Fruit fly (Drosophila melanogaster) whole organism, wandering third instar larva: ENCODE measurements around the gene CG7714.

Experiments used
- CG32264 ChIP-seq: fragments of 200-800 bp; sonication (Bioruptor generic); optimal IDR thresholded peaks from 2 replicates; lab custom pipeline; 2016; ENCODE audit warnings: missing biosample characterization, missing genetic modification characterization
- CG9705 ChIP-seq: fragments of 200-800 bp; sonication (Bioruptor generic); optimal IDR thresholded peaks from 2 replicates; lab custom pipeline; 2018; ENCODE audit warnings: missing biosample characterization, mild to moderate bottlenecking, missing genetic modification characterization
- CrebA ChIP-seq: fragments of 200-800 bp; sonication (Bioruptor generic); optimal IDR thresholded peaks from 2 replicates; lab custom pipeline; 2016; ENCODE audit warnings: missing biosample characterization, mild to moderate bottlenecking, missing genetic modification characterization, borderline replicate concordance
- Dfd ChIP-seq: fragments of >200 bp; optimal IDR thresholded peaks from 2 replicates; lab custom pipeline; 2017; ENCODE audit warnings: missing biosample characterization, missing genetic modification characterization
- Dif ChIP-seq: fragments of 200-275, 200-300 bp; sonication (Bioruptor generic); optimal IDR thresholded peaks from 2 replicates; lab custom pipeline; 2018; ENCODE audit warnings: missing biosample characterization, missing genetic modification characterization; ENCODE audit not compliant: partially characterized antibody
- GATAd ChIP-seq: sonication (Bioruptor generic); optimal IDR thresholded peaks from 2 replicates; lab custom pipeline; 2016; ENCODE audit warnings: missing biosample characterization, missing genetic modification characterization
- HLH106 ChIP-seq: fragments of 200-800 bp; optimal IDR thresholded peaks from 3 replicates; lab custom pipeline; 2019; ENCODE audit warnings: missing biosample characterization, mild to moderate bottlenecking, missing genetic modification characterization, moderate library complexity
- Hnf4 ChIP-seq: fragments of 200-800 bp; sonication (Bioruptor generic); optimal IDR thresholded peaks from 2 replicates; lab custom pipeline; 2016; ENCODE audit warnings: missing biosample characterization, mild to moderate bottlenecking, missing genetic modification characterization
- Hr78 ChIP-seq: fragments of >200 bp; optimal IDR thresholded peaks from 2 replicates; lab custom pipeline; 2017; ENCODE audit warnings: missing biosample characterization, missing genetic modification characterization
- Hr83 ChIP-seq: fragments of 200-300 bp; sonication (Bioruptor generic); optimal IDR thresholded peaks from 2 replicates; lab custom pipeline; 2016; ENCODE audit warnings: missing biosample characterization, mild to moderate bottlenecking, missing genetic modification characterization, moderate library complexity; ENCODE audit not compliant: poor library complexity, severe bottlenecking
- Jra ChIP-seq: sonication (Bioruptor generic); optimal IDR thresholded peaks from 2 replicates; lab custom pipeline; 2016; ENCODE audit warnings: missing biosample characterization, missing genetic modification characterization
- Mio ChIP-seq: sonication (Bioruptor generic); optimal IDR thresholded peaks from 2 replicates; lab custom pipeline; 2016; ENCODE audit warnings: missing biosample characterization, missing genetic modification characterization
- OdsH ChIP-seq: fragments of 200-800 bp; sonication (Bioruptor generic); optimal IDR thresholded peaks from 2 replicates; lab custom pipeline; 2016; ENCODE audit warnings: missing biosample characterization, mild to moderate bottlenecking, missing genetic modification characterization
- Rel ChIP-seq, 2 experiments: fragments of 200-800 bp; sonication (Bioruptor generic) in 1 of 2; optimal IDR thresholded peaks; 2 replicates in 1 of 2; 3 replicates in 1 of 2; lab custom pipeline; 2016 to 2019; ENCODE audit warnings: mild to moderate bottlenecking in 2 of 2, missing biosample characterization in 2 of 2, missing genetic modification characterization in 2 of 2, moderate library complexity in 1 of 2
- Sp1 ChIP-seq: fragments of 200-800 bp; sonication (Bioruptor generic); optimal IDR thresholded peaks from 3 replicates; lab custom pipeline; 2019; ENCODE audit warnings: missing biosample characterization, mild to moderate bottlenecking, missing genetic modification characterization, moderate library complexity
- Vsx2 ChIP-seq: fragments of 200-300, 225-300 bp; sonication (Bioruptor generic); optimal IDR thresholded peaks from 2 replicates; lab custom pipeline; 2018; ENCODE audit warnings: missing biosample characterization, missing genetic modification characterization; ENCODE audit not compliant: partially characterized antibody
- br ChIP-seq: fragments of 200-800 bp; sonication (Bioruptor generic); optimal IDR thresholded peaks from 2 replicates; lab custom pipeline; 2016; ENCODE audit warnings: missing biosample characterization, missing genetic modification characterization
- brk ChIP-seq: fragments of 200-800 bp; sonication (Bioruptor generic); optimal IDR thresholded peaks from 2 replicates; lab custom pipeline; 2016; ENCODE audit warnings: missing biosample characterization, mild to moderate bottlenecking, missing genetic modification characterization
- dl ChIP-seq, 2 experiments: fragments of 175-275, 200-275 bp in 1 of 2; fragments of 200-275 bp in 1 of 2; sonication (Bioruptor generic); optimal IDR thresholded peaks; lab custom pipeline; 2018; ENCODE audit warnings: mild to moderate bottlenecking in 2 of 2, missing biosample characterization in 2 of 2, missing genetic modification characterization in 2 of 2, moderate library complexity in 2 of 2; ENCODE audit not compliant: partially characterized antibody in 2 of 2, insufficient read depth in 1 of 2
- dmrt93B ChIP-seq: fragments of 200-800 bp; sonication (Bioruptor generic); optimal IDR thresholded peaks from 2 replicates; lab custom pipeline; 2018; ENCODE audit warnings: missing biosample characterization, mild to moderate bottlenecking, missing genetic modification characterization
- dsf ChIP-seq: sonication (Bioruptor generic); optimal IDR thresholded peaks from 2 replicates; lab custom pipeline; 2016; ENCODE audit warnings: missing biosample characterization, missing genetic modification characterization, borderline replicate concordance
- ey ChIP-seq: fragments of 200-800 bp; sonication (Bioruptor generic); optimal IDR thresholded peaks from 2 replicates; lab custom pipeline; 2016; ENCODE audit warnings: missing biosample characterization, missing genetic modification characterization
- foxo ChIP-seq, 2 experiments: fragments of 200-800 bp; sonication (Bioruptor generic); optimal IDR thresholded peaks; 2 replicates in 1 of 2; 3 replicates in 1 of 2; lab custom pipeline; 2016 to 2017; ENCODE audit warnings: missing biosample characterization in 2 of 2, missing genetic modification characterization in 2 of 2
- fru ChIP-seq: fragments of 200-800 bp; sonication (Bioruptor generic); optimal IDR thresholded peaks from 3 replicates; lab custom pipeline; 2016; ENCODE audit warnings: missing biosample characterization, mild to moderate bottlenecking, missing genetic modification characterization
- h ChIP-seq: fragments of 200-800 bp; sonication (Bioruptor generic); optimal IDR thresholded peaks from 3 replicates; lab custom pipeline; 2016; ENCODE audit warnings: missing biosample characterization, mild to moderate bottlenecking, missing genetic modification characterization
- jim ChIP-seq: fragments of 175-275, 200-325 bp; sonication (Bioruptor generic); optimal IDR thresholded peaks from 2 replicates; lab custom pipeline; 2016; ENCODE audit warnings: missing biosample characterization, mild to moderate bottlenecking, missing genetic modification characterization
- psq ChIP-seq: fragments of 200-800 bp; sonication (Bioruptor generic); optimal IDR thresholded peaks from 3 replicates; lab custom pipeline; 2017; ENCODE audit warnings: missing biosample characterization, mild to moderate bottlenecking, missing genetic modification characterization, moderate library complexity
- rgr ChIP-seq: fragments of 200-800 bp; sonication (Bioruptor generic); optimal IDR thresholded peaks from 3 replicates; lab custom pipeline; 2016; ENCODE audit warnings: missing biosample characterization, mild to moderate bottlenecking, missing genetic modification characterization
- sage ChIP-seq: fragments of 200-800 bp; sonication (Bioruptor generic); optimal IDR thresholded peaks from 2 replicates; lab custom pipeline; 2016; ENCODE audit warnings: missing biosample characterization, mild to moderate bottlenecking, missing genetic modification characterization
- sv ChIP-seq: fragments of 200-800 bp; sonication (Bioruptor generic); optimal IDR thresholded peaks from 3 replicates; lab custom pipeline; 2016; ENCODE audit warnings: missing biosample characterization, missing genetic modification characterization
- tai ChIP-seq: sonication (Bioruptor generic); optimal IDR thresholded peaks from 2 replicates; lab custom pipeline; 2016; ENCODE audit warnings: missing biosample characterization, missing genetic modification characterization
- usp ChIP-seq: fragments of >200 bp; optimal IDR thresholded peaks from 2 replicates; lab custom pipeline; 2017; ENCODE audit warnings: missing biosample characterization, missing genetic modification characterization
- woc ChIP-seq: sonication (Bioruptor generic); optimal IDR thresholded peaks from 2 replicates; lab custom pipeline; 2016; ENCODE audit warnings: missing biosample characterization, mild to moderate bottlenecking, missing genetic modification characterization

CG7714 gene

dm6 chr3R:18719767-18720341, 6.4 kb downstream of the CG7714 start:
- no peak for TF ChIP-seq Hr83
- TF ChIP-seq rgr (GFP tag; lab: Kevin White, UChicago) = peak; percentile 74
- TF ChIP-seq foxo (GFP tag; optimal IDR thresholded peaks at IDR 0.05; lab: Kevin White, UChicago) = peak in 1 of 2 experiments; percentile 82
- no peak for TF ChIP-seq Dif (GFP tag; lab: Kevin White, UChicago)
- TF ChIP-seq psq (GFP tag; lab: Kevin White, UChicago) = peak; percentile 59
- peak; percentile 61 for TF ChIP-seq Hnf4
- peak; percentile 22 for TF ChIP-seq sage (GFP tag; lab: Kevin White, UChicago)
- no peak for TF ChIP-seq Dfd (GFP tag; lab: Kevin White, UChicago)
- TF ChIP-seq fru (GFP tag; lab: Kevin White, UChicago) = peak; percentile 84
- peak; percentile 49 for TF ChIP-seq brk (GFP tag; lab: Kevin White, UChicago)
- TF ChIP-seq woc (GFP tag; lab: Kevin White, UChicago) = peak; percentile 62
- TF ChIP-seq HLH106 (tag; lab: Kevin White, UChicago) = peak; percentile 83
- peak; percentile 82 for TF ChIP-seq Sp1
- TF ChIP-seq Rel (GFP tag; optimal IDR thresholded peaks at IDR 0.05; lab: Kevin White, UChicago) = no peak
- TF ChIP-seq Rel (tag; optimal IDR thresholded peaks at IDR 0.05; lab: Kevin White, UChicago) = peak; percentile 57
- peak; percentile 11 for TF ChIP-seq CrebA (GFP tag; lab: Kevin White, UChicago)
- TF ChIP-seq CG32264 (GFP tag; lab: Kevin White, UChicago) = no peak
- TF ChIP-seq ey (GFP tag; lab: Kevin White, UChicago) = peak; percentile 82
- TF ChIP-seq dmrt93B (GFP tag; lab: Kevin White, UChicago) = peak; percentile 39
- peak; percentile 81 for TF ChIP-seq h (GFP tag; lab: Kevin White, UChicago)
- peak; percentile 74 for TF ChIP-seq OdsH
- TF ChIP-seq Vsx2 (GFP tag; lab: Kevin White, UChicago) = no peak
- no peak for TF ChIP-seq tai (GFP tag; lab: Kevin White, UChicago)
- TF ChIP-seq br (GFP tag; lab: Kevin White, UChicago) = peak; percentile 71
- peak; percentile 80 for TF ChIP-seq sv (GFP tag; lab: Kevin White, UChicago)
- no peak for TF ChIP-seq dl (GFP tag; optimal IDR thresholded peaks at IDR 0.05; lab: Kevin White, UChicago; ENCODE audit: insufficient read depth in 1 of 2, partially characterized antibody in 2 of 2)
- TF ChIP-seq CG9705 (GFP tag; lab: Kevin White, UChicago) = peak; percentile 59
- peak; percentile 54 for TF ChIP-seq Jra (GFP tag; lab: Kevin White, UChicago)
- TF ChIP-seq, all 38 proteins: peak for 20

- no peak for TF ChIP-seq jim
- TF ChIP-seq OdsH = no peak
- TF ChIP-seq dsf (GFP tag; lab: Kevin White, UChicago) = no peak
- no peak for TF ChIP-seq Hr83
- TF ChIP-seq ey (GFP tag; lab: Kevin White, UChicago) = no peak
- no peak for TF ChIP-seq fru (GFP tag; lab: Kevin White, UChicago)
- no peak for TF ChIP-seq rgr (GFP tag; lab: Kevin White, UChicago)
- no peak for TF ChIP-seq Mio
- no peak for TF ChIP-seq HLH106 (tag; lab: Kevin White, UChicago)
- no peak for TF ChIP-seq woc (GFP tag; lab: Kevin White, UChicago)
- TF ChIP-seq Hr78 (GFP tag; lab: Kevin White, UChicago) = no peak
- no peak for TF ChIP-seq CG32264 (GFP tag; lab: Kevin White, UChicago)
These were observed 18.7 kb downstream of the CG7714 start for dm6 chr3R:18707492-18707891.

dm6 chr3R:18706289-18706688, 19.9 kb downstream of the CG7714 start:
- TF ChIP-seq HLH106 (tag; lab: Kevin White, UChicago) (no peak), dsf (GFP tag; lab: Kevin White, UChicago) (no peak), Dfd (GFP tag; lab: Kevin White, UChicago) (no peak), Sp1 (no peak), Jra (GFP tag; lab: Kevin White, UChicago) (no peak), rgr (GFP tag; lab: Kevin White, UChicago) (no peak), fru (GFP tag; lab: Kevin White, UChicago) (no peak), GATAd (no peak), Rel (GFP tag; optimal IDR thresholded peaks at IDR 0.05; lab: Kevin White, UChicago) (no peak), Rel (tag; optimal IDR thresholded peaks at IDR 0.05; lab: Kevin White, UChicago) (no peak), Dif (GFP tag; lab: Kevin White, UChicago) (no peak), foxo (GFP tag; optimal IDR thresholded peaks at IDR 0.05; lab: Kevin White, UChicago) (no peak), CG9705 (GFP tag; lab: Kevin White, UChicago) (no peak), jim (no peak), dl (GFP tag; optimal IDR thresholded peaks at IDR 0.05; lab: Kevin White, UChicago; ENCODE audit: insufficient read depth in 1 of 2, partially characterized antibody in 2 of 2) (no peak), psq (GFP tag; lab: Kevin White, UChicago) (no peak), usp (no peak), dmrt93B (GFP tag; lab: Kevin White, UChicago) (no peak), Hnf4 (no peak)
- TF ChIP-seq, all 38 proteins: peak for 0
